Fruit fly (Drosophila melanogaster) whole organism, adult: ENCODE data around the gene Or67d.

ENCODE experiments used
- CG11617 ChIP-seq: fragments of 200-800 bp; sonication (Bioruptor generic); optimal IDR thresholded peaks from 2 replicates; lab custom pipeline; 2017; ENCODE audit warnings: mild to moderate bottlenecking, missing biosample characterization, missing genetic modification reagents, missing genetic modification characterization
- CG12768 ChIP-seq: fragments of 200-800 bp; sonication (Bioruptor generic); optimal IDR thresholded peaks from 2 replicates; lab custom pipeline; 2017; ENCODE audit warnings: missing biosample characterization, missing genetic modification characterization, mild to moderate bottlenecking, moderate library complexity, missing genetic modification reagents
- CG14711 ChIP-seq: fragments of 200-800 bp; sonication (Bioruptor generic); optimal IDR thresholded peaks from 2 replicates; lab custom pipeline; 2018; ENCODE audit warnings: missing biosample characterization, mild to moderate bottlenecking, missing genetic modification characterization, moderate library complexity
- CG1620 ChIP-seq: fragments of 200-800 bp; sonication (Bioruptor generic); optimal IDR thresholded peaks from 2 replicates; lab custom pipeline; 2016; ENCODE audit warnings: missing biosample characterization, missing genetic modification characterization
- CG33017 ChIP-seq: fragments of 200-800 bp; sonication (Bioruptor generic); optimal IDR thresholded peaks from 2 replicates; lab custom pipeline; 2018; ENCODE audit warnings: missing biosample characterization, mild to moderate bottlenecking, missing genetic modification characterization, moderate library complexity
- CG5204 ChIP-seq: fragments of 200-800 bp; sonication (Bioruptor generic); optimal IDR thresholded peaks from 2 replicates; lab custom pipeline; 2016; ENCODE audit warnings: missing biosample characterization, missing genetic modification characterization
- CG7045 ChIP-seq: fragments of 200-800 bp; sonication (Bioruptor generic); optimal IDR thresholded peaks from 2 replicates; lab custom pipeline; 2017; ENCODE audit warnings: missing biosample characterization, mild to moderate bottlenecking, missing genetic modification characterization
- CG7101 ChIP-seq: fragments of 200-800 bp; sonication (Bioruptor generic); optimal IDR thresholded peaks from 2 replicates; lab custom pipeline; 2018; ENCODE audit warnings: missing biosample characterization, mild to moderate bottlenecking, missing genetic modification characterization, moderate library complexity
- Clk ChIP-seq: fragments of 200-800 bp; sonication (Bioruptor generic); optimal IDR thresholded peaks from 2 replicates; lab custom pipeline; 2017; ENCODE audit warnings: missing biosample characterization, missing genetic modification characterization
- Crg-1 ChIP-seq: fragments of 200-800 bp; sonication (Bioruptor generic); optimal IDR thresholded peaks from 2 replicates; lab custom pipeline; 2016; ENCODE audit warnings: missing biosample characterization, missing genetic modification characterization
- Hr96 ChIP-seq: fragments of 200-800 bp; sonication (Bioruptor generic); optimal IDR thresholded peaks from 2 replicates; lab custom pipeline; 2016; ENCODE audit warnings: missing biosample characterization, missing genetic modification characterization
- Mnt ChIP-seq: fragments of 200-800 bp; sonication (Bioruptor generic); optimal IDR thresholded peaks from 2 replicates; lab custom pipeline; 2016; ENCODE audit warnings: missing biosample characterization, mild to moderate bottlenecking, missing genetic modification characterization
- bab1 ChIP-seq: fragments of 200-800 bp; sonication (Bioruptor generic); optimal IDR thresholded peaks from 3 replicates; lab custom pipeline; 2019; ENCODE audit warnings: missing biosample characterization, mild to moderate bottlenecking, missing genetic modification characterization, moderate library complexity
- cic ChIP-seq: fragments of 200-800 bp; sonication (Bioruptor generic); optimal IDR thresholded peaks from 2 replicates; lab custom pipeline; 2017; ENCODE audit warnings: missing biosample characterization, mild to moderate bottlenecking, missing genetic modification characterization, moderate library complexity
- cnc ChIP-seq, 2 experiments: fragments of >200 bp; optimal IDR thresholded peaks; 2 replicates each; lab custom pipeline; 2017
- kay ChIP-seq: fragments of 200-800 bp; sonication (Bioruptor generic); peaks from one replicate; lab custom pipeline; 2016; ENCODE audit warnings: missing biosample characterization, missing genetic modification characterization, borderline replicate concordance
- ovo ChIP-seq: fragments of 200-800 bp; sonication (Bioruptor generic); optimal IDR thresholded peaks from 2 replicates; lab custom pipeline; 2016; ENCODE audit warnings: missing biosample characterization, missing genetic modification characterization
- pad ChIP-seq: fragments of 200-800 bp; sonication (Bioruptor generic); optimal IDR thresholded peaks from 3 replicates; lab custom pipeline; 2017; ENCODE audit warnings: missing biosample characterization, missing genetic modification characterization, mild to moderate bottlenecking, moderate library complexity, missing genetic modification reagents
- tj ChIP-seq: fragments of 200-800 bp; sonication (Bioruptor generic); optimal IDR thresholded peaks from 3 replicates; lab custom pipeline; 2017; ENCODE audit warnings: missing biosample characterization, mild to moderate bottlenecking, missing genetic modification characterization, moderate library complexity
- toe ChIP-seq: fragments of 200-800 bp; sonication (Bioruptor generic); optimal IDR thresholded peaks from 2 replicates; lab custom pipeline; 2016; ENCODE audit warnings: missing biosample characterization, missing genetic modification characterization

Or67d gene

dm6 chr3L:10289357-10289756, 16.4 kb downstream of the Or67d start:
- TF ChIP-seq CG7045 (GFP tag; lab: Kevin White, UChicago) (no peak), CG12768 (GFP tag; lab: Kevin White, UChicago) (no peak), pad (GFP tag; lab: Kevin White, UChicago) (peak; percentile 91), toe (GFP tag; lab: Kevin White, UChicago) (no peak), CG5204 (GFP tag; lab: Kevin White, UChicago) (no peak)

- TF ChIP-seq kay (GFP tag; lab: Kevin White, UChicago) = no peak
Measured at dm6 chr3L:10296226-10296625, 23.2 kb downstream of the Or67d start.

dm6 chr3L:10299182-10299581, 26.2 kb downstream of the Or67d start:
- TF ChIP-seq toe (GFP tag; lab: Kevin White, UChicago) (no peak), CG14711 (no peak), CG33017 (no peak), CG5204 (GFP tag; lab: Kevin White, UChicago) (no peak), cic (GFP tag; lab: Kevin White, UChicago) (no peak), CG12768 (GFP tag; lab: Kevin White, UChicago) (no peak)

- no peak for TF ChIP-seq Mnt (GFP tag; lab: Kevin White, UChicago)
- TF ChIP-seq Hr96 (GFP tag; lab: Kevin White, UChicago) = no peak
- no peak for TF ChIP-seq kay (GFP tag; lab: Kevin White, UChicago)
- no peak for TF ChIP-seq tj (GFP tag; lab: Kevin White, UChicago)
- TF ChIP-seq Crg-1 (GFP tag; lab: Kevin White, UChicago) = no peak
- no peak for TF ChIP-seq CG11617 (GFP tag; lab: Kevin White, UChicago)
- TF ChIP-seq toe (GFP tag; lab: Kevin White, UChicago) = no peak
- no peak for TF ChIP-seq cic (GFP tag; lab: Kevin White, UChicago)
- TF ChIP-seq CG33017 = no peak
- no peak for TF ChIP-seq CG7101 (tag; lab: Kevin White, UChicago)
- no peak for TF ChIP-seq CG14711
- no peak for TF ChIP-seq Clk
- no peak for TF ChIP-seq ovo (GFP tag; lab: Kevin White, UChicago)
- no peak for TF ChIP-seq CG5204 (GFP tag; lab: Kevin White, UChicago)
- TF ChIP-seq CG7045 (GFP tag; lab: Kevin White, UChicago) = no peak
- no peak for TF ChIP-seq CG1620 (GFP tag; lab: Kevin White, UChicago)
- TF ChIP-seq pad (GFP tag; lab: Kevin White, UChicago) = no peak
- TF ChIP-seq cnc (optimal IDR thresholded peaks at IDR 0.05; lab: Kevin White, UChicago) = no peak
Measured at dm6 chr3L:10301749-10302148, 28.7 kb downstream of the Or67d start.

- TF ChIP-seq pad (GFP tag; lab: Kevin White, UChicago) = peak; percentile 82
- no peak for TF ChIP-seq ovo (GFP tag; lab: Kevin White, UChicago)
- TF ChIP-seq CG7045 (GFP tag; lab: Kevin White, UChicago) = no peak
- no peak for TF ChIP-seq cnc (optimal IDR thresholded peaks at IDR 0.05; lab: Kevin White, UChicago)
Measured at dm6 chr3L:10306304-10306908, 33.4 kb downstream of the Or67d start.

dm6 chr3L:10308079-10308825, 35.2 kb downstream of the Or67d start:
- TF ChIP-seq CG11617 (GFP tag; lab: Kevin White, UChicago) (no peak), CG5204 (GFP tag; lab: Kevin White, UChicago) (no peak), Hr96 (GFP tag; lab: Kevin White, UChicago) (no peak), Crg-1 (GFP tag; lab: Kevin White, UChicago) (no peak), Mnt (GFP tag; lab: Kevin White, UChicago) (no peak), kay (GFP tag; lab: Kevin White, UChicago) (no peak), toe (GFP tag; lab: Kevin White, UChicago) (no peak), pad (GFP tag; lab: Kevin White, UChicago) (peak; percentile 27)

- TF ChIP-seq CG12768 (GFP tag; lab: Kevin White, UChicago) (no peak), toe (GFP tag; lab: Kevin White, UChicago) (no peak), CG7101 (tag; lab: Kevin White, UChicago) (no peak), CG5204 (GFP tag; lab: Kevin White, UChicago) (no peak), cnc (optimal IDR thresholded peaks at IDR 0.05; lab: Kevin White, UChicago) (no peak), Mnt (GFP tag; lab: Kevin White, UChicago) (no peak), CG7045 (GFP tag; lab: Kevin White, UChicago) (no peak), CG1620 (GFP tag; lab: Kevin White, UChicago) (no peak), pad (GFP tag; lab: Kevin White, UChicago) (no peak), cic (GFP tag; lab: Kevin White, UChicago) (no peak), CG33017 (no peak), bab1 (GFP tag; lab: Kevin White, UChicago) (no peak), Crg-1 (GFP tag; lab: Kevin White, UChicago) (no peak), Hr96 (GFP tag; lab: Kevin White, UChicago) (no peak), CG11617 (GFP tag; lab: Kevin White, UChicago) (no peak), Clk (no peak)
Measured at dm6 chr3L:10309494-10309893, 36.5 kb downstream of the Or67d start.
